Fruit fly (Drosophila melanogaster) whole organism: ENCODE results near the gene Mip.

Source experiments
- CG8478 ChIP-seq: fragments of >200 bp; optimal IDR thresholded peaks from 2 replicates; lab custom pipeline; 2018; ENCODE audit warnings: inconsistent platforms
- Dll ChIP-seq: fragments of >200 bp; optimal IDR thresholded peaks from 2 replicates; lab custom pipeline; 2017
- EcR ChIP-seq, 2 experiments: fragments of >200 bp; optimal IDR thresholded peaks; 2 replicates each; lab custom pipeline; 2017; ENCODE audit warnings: missing biosample characterization in 2 of 2, missing genetic modification characterization in 2 of 2, missing genetic modification reagents in 2 of 2
- pan ChIP-seq: fragments of >200 bp; optimal IDR thresholded peaks from 2 replicates; lab custom pipeline; 2017
- psq ChIP-seq: fragments of >200 bp; optimal IDR thresholded peaks from 2 replicates; lab custom pipeline; 2017
- usp ChIP-seq: fragments of >200 bp; optimal IDR thresholded peaks from 2 replicates; lab custom pipeline; 2017; ENCODE audit warnings: missing biosample characterization, missing genetic modification characterization, mixed read lengths

The Mip gene

DNA sequence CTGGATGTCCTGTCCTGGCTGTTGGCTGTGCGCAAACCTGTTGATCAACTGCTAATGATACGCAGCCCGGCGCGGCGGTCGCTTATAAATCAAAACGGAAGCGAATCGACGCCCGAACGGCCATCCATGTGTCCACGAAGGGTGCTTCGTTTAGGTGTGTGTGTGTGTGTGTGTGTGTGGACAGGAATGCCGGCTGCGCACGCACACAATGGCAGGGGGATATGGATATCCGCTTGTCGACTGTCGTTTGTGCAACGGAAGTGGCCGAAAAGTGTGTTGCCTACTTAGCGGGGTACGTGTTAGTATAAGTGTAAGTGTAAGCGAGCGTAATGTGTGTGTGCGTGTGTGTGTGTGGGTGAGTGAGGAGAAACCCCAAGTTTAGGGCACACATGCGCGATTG lies at the start of gene Mip:
Gene Mip (minus strand): TSS at position 63 of the 400 bp plus-strand sequence.
- TF ChIP-seq EcR (GFP tag; optimal IDR thresholded peaks at IDR 0.05; lab: Kevin White, UChicago) (no peak), CG8478 (lab: Kevin White, UChicago) (no peak), Dll (lab: Kevin White, UChicago) (no peak), pan (no peak), usp (GFP tag; lab: Kevin White, UChicago) (no peak), psq (lab: Kevin White, UChicago) (no peak)

DNA sequence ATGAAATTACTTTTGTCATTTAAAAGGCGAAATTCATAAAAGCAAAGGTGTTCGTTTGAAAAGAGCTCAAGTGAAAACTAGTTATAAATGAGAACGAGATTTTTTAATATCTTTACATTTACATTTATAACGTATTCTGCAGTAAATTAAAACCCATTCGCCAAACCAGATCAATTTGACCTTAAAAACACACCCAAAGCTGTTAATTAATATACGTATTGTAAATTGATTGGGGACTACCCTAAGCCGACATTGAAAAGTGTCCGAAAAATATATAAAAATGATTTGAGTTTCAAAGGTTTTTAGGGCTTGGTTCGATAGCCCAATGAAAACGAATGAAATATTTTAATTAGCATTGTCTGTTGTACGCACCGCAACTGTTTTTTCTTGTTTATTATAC lies 49.5 kb upstream of the Mip start:
- TF ChIP-seq Dll (lab: Kevin White, UChicago), result no peak
- no peak for TF ChIP-seq CG8478 (lab: Kevin White, UChicago)
- no peak for TF ChIP-seq psq (lab: Kevin White, UChicago)
- TF ChIP-seq usp (GFP tag; lab: Kevin White, UChicago), result no peak
- no peak for TF ChIP-seq pan
- no peak for TF ChIP-seq EcR (GFP tag; optimal IDR thresholded peaks at IDR 0.05; lab: Kevin White, UChicago)

DNA sequence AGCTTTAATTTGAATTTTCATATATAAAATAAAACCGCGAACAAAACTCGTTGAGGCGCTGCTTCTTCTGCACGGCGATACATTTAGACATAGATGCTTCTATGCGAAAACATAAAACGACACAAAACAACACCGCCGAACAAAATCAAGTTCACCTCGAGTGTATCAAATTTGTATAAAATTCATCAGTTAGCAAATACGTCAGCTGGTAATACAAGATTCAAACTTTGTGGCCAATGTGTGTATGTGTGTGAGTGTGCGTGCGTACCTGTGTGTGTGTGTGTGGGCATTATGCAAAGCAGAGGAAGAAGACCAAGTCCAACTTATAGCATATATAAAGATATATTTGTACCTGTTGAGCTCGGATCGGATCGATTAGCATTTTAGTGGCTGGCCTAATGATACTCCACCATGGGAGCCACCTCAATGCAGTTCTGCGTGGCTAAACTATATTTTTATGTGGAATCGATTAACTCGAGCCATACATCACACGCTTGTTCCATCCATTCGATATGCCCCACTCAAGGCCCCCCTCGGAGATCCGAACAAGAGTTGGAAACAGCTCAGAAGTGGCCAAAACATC lies 45.1 kb upstream of the Mip start:
- TF ChIP-seq usp (GFP tag; lab: Kevin White, UChicago) (no peak), EcR (GFP tag; optimal IDR thresholded peaks at IDR 0.05; lab: Kevin White, UChicago) (no peak), CG8478 (lab: Kevin White, UChicago) (no peak), pan (no peak), psq (lab: Kevin White, UChicago) (no peak), Dll (lab: Kevin White, UChicago) (no peak)

DNA sequence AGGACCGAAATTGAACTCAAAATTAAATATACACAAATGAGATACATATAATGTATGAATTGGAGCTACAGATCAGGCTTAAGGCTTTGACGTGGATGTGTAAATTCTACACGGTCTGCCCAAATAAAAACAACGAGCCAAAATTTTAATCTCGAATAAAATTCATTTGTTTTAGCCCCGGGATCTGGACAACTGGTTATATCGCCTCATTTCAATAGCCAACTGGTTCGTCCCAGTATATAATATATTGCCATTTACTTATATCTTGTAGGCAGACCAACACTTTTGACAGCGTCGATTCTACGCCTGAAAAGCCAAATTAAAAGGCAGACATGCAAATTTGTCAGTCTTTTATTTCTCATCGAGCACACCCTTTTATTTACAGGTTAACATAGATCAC lies 43.6 kb upstream of the Mip start:
- TF ChIP-seq CG8478 (lab: Kevin White, UChicago), result no peak
- no peak for TF ChIP-seq usp (GFP tag; lab: Kevin White, UChicago)
- no peak for TF ChIP-seq Dll (lab: Kevin White, UChicago)
- TF ChIP-seq EcR (GFP tag; optimal IDR thresholded peaks at IDR 0.05; lab: Kevin White, UChicago), result no peak
- no peak for TF ChIP-seq psq (lab: Kevin White, UChicago)
- no peak for TF ChIP-seq pan

DNA sequence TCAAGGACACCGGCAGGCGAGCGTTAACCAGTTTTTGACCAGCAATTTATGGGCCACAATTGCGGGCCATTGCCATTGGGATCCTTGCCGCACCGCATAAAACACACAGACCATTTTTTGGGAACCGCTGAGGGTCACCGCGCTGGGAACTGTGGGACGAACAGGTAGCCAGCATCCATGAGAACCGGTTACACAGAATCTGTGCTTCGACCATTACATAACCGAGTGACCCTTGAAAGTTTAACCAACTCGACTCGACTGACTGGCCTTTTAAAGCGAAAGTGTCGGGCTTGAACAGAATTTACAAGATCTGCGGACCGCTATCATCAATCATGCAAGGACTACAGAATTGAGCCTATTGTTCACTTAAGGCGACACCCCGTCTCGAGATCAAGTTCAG lies 42.9 kb upstream of the Mip start:
- no peak for TF ChIP-seq Dll (lab: Kevin White, UChicago)
- no peak for TF ChIP-seq psq (lab: Kevin White, UChicago)
- no peak for TF ChIP-seq CG8478 (lab: Kevin White, UChicago)
- no peak for TF ChIP-seq usp (GFP tag; lab: Kevin White, UChicago)
- no peak for TF ChIP-seq pan
- TF ChIP-seq EcR (GFP tag; optimal IDR thresholded peaks at IDR 0.05; lab: Kevin White, UChicago), result no peak

DNA sequence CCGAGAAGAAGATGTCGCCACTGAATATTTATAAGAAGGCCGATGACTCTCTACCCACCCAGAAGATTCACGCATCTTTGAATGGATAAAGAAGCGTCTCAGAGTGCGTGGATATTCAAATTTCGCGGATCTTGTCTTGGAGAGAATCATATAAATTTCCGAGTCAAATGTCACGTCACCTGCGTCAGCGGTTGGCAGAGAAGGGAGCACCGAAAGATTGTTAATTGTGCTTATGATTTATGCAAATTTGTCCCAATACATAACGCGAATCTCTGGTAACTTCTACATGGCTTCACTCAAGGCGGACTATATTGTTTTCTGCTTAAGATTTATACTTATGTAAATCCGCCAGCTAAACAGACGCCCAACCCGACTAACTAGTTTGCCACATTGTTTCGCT lies 41.7 kb upstream of the Mip start:
- no peak for TF ChIP-seq psq (lab: Kevin White, UChicago)
- TF ChIP-seq Dll (lab: Kevin White, UChicago), result no peak
- no peak for TF ChIP-seq CG8478 (lab: Kevin White, UChicago)
- no peak for TF ChIP-seq usp (GFP tag; lab: Kevin White, UChicago)
- TF ChIP-seq pan, result no peak
- no peak for TF ChIP-seq EcR (GFP tag; optimal IDR thresholded peaks at IDR 0.05; lab: Kevin White, UChicago)

DNA sequence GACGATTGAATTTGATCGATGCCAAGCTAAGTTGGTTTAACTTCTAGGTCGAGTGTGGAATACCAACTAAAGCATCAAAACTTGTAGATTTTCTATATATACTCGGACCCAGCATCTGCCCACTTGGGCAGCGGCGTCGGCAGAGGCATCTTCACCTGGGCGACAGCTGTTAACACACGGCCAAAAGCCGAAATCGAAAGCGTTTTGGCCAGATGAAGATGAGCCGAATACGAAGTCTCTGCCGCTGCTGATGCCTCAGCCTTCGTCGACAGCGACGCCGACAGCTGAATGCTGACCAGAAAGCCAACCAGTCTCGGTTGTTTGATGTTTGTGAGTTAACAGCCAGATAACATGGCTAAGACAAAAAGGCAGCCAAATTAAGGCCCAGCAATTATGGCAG lies 39.4 kb upstream of the Mip start, which contains the start of gene CG13731:
Gene CG13731 (minus strand): TSS at position 62 of the 400 bp plus-strand sequence.
- TF ChIP-seq usp (GFP tag; lab: Kevin White, UChicago) (no peak), Dll (lab: Kevin White, UChicago) (no peak), pan (no peak), CG8478 (lab: Kevin White, UChicago) (no peak), psq (lab: Kevin White, UChicago) (no peak), EcR (GFP tag; optimal IDR thresholded peaks at IDR 0.05; lab: Kevin White, UChicago) (no peak)

DNA sequence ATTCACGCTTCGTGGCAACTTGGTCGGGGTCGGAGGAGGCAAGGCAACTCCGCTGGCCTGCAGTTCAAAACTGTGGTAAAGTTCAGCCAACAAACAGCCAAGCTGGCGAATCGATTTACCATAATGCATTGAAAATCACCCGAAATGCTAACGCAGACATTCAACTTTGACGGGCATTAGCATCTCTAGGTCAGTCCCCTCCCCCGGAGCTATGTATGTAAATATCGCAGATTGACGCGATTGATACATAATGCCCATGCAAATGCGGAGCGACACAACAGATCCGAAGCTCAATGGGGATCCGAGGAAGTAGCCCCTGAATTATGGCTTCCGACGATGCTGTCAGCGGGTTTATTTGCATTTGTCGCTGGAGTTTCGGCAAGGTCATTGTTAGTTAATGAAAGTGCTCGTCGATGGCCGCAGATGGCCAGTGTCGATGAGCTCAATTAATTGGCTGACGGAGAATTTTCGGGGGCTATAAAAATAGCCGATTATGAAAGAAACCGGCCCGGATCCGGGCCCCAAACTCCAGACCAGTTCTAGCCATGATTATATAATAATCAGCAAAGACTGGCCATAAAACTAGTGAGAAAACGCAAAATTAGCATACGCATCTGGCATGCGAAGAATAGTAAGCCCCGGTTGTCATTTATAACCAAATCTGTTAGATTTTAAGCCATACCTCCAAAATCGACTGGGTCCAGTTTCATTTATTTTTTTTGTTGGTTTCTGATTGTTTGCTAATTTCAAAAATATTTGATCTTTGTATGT lies 37.3 kb upstream of the Mip start:
- TF ChIP-seq usp (GFP tag; lab: Kevin White, UChicago) (no peak), psq (lab: Kevin White, UChicago) (no peak), pan (no peak), Dll (lab: Kevin White, UChicago) (no peak), EcR (GFP tag; optimal IDR thresholded peaks at IDR 0.05; lab: Kevin White, UChicago) (no peak), CG8478 (lab: Kevin White, UChicago) (no peak)

DNA sequence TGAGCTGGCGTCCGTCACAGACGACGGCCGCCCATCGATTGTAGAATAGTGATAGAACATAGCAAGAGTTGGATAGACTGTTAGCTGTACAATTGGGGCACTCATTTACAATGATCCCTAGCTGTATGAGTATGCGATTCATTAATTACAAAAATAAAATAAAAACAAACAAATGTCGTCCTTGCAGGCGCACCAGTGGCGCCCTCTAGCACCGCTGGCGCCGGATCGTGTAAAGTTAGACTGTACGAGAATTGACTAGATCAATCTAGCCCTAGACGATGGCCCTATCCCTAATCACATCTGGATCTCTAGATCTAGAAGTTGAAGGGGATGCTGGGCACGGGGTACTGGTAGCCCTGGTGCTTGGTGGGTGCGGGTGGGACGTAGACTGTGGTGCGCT lies 34.2 kb upstream of the Mip start:
- TF ChIP-seq usp (GFP tag; lab: Kevin White, UChicago) (no peak), pan (no peak), Dll (lab: Kevin White, UChicago) (no peak)

DNA sequence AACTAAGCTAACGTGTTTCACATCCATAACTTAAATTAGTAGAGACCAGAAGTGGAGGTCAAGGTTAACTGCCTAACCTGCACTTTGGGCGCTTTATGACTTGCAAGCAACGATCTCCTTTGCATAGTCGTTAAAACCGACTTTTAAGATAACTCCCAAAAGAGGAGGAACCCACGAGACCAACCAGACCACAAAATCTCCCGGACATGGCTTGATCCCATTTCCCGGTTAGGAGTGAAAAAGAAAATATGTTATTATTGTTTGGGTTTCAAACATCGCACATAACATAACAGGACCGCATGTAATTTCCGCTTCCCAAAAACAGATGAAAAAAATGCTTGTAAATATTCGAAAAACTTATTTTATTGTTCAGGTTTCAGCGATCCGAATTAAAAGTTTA lies 33.8 kb upstream of the Mip start:
- TF ChIP-seq Dll (lab: Kevin White, UChicago), result no peak
- TF ChIP-seq psq (lab: Kevin White, UChicago), result no peak
- TF ChIP-seq usp (GFP tag; lab: Kevin White, UChicago), result no peak
- no peak for TF ChIP-seq EcR (GFP tag; optimal IDR thresholded peaks at IDR 0.05; lab: Kevin White, UChicago)
- TF ChIP-seq pan, result no peak

DNA sequence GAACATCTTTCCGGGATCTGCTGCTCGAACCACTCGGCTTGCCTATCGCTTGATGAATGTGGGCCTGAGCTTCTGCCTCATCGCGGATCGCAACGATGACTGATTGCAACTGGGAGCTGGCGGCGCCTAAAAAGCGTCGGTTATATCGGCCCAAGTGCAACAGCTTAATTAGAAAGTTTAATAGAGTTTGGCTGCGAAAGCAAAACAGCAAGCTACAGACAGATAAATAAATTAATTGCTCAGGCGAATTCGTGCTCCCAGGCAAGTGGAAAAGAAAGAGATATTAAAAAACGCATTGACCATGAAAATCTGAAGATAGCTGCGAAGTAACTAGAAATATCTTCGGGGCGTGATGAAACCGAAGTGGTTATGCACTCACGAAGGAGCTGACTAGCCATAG lies 33.2 kb upstream of the Mip start, which contains the start of gene CG13728:
Gene CG13728 (minus strand): TSS at position 101 of the 400 bp plus-strand sequence.
- TF ChIP-seq pan (no peak), Dll (lab: Kevin White, UChicago) (no peak), CG8478 (lab: Kevin White, UChicago) (no peak), EcR (GFP tag; optimal IDR thresholded peaks at IDR 0.05; lab: Kevin White, UChicago) (no peak), usp (GFP tag; lab: Kevin White, UChicago) (no peak), psq (lab: Kevin White, UChicago) (no peak)
